Fruit fly (Drosophila melanogaster) whole organism: Measurements from ENCODE around the gene mRpS35.

Experiments used
- CG8478 ChIP-seq: fragments of >200 bp; optimal IDR thresholded peaks from 2 replicates; lab custom pipeline; 2018; ENCODE audit warnings: inconsistent platforms
- EcR ChIP-seq, 2 experiments: fragments of >200 bp; optimal IDR thresholded peaks; 2 replicates each; lab custom pipeline; 2017; ENCODE audit warnings: missing biosample characterization in 2 of 2, missing genetic modification characterization in 2 of 2, missing genetic modification reagents in 2 of 2
- pan ChIP-seq: fragments of >200 bp; optimal IDR thresholded peaks from 2 replicates; lab custom pipeline; 2017
- psq ChIP-seq: fragments of >200 bp; optimal IDR thresholded peaks from 2 replicates; lab custom pipeline; 2017

dm6 chr3L:2818784-2819183 is 38.1 kb downstream of the mRpS35 start:
- TF ChIP-seq CG8478 (lab: Kevin White, UChicago) (no peak), psq (lab: Kevin White, UChicago) (no peak), EcR (GFP tag; optimal IDR thresholded peaks at IDR 0.05; lab: Kevin White, UChicago) (no peak), pan (lab: Kevin White, UChicago) (no peak)
